Fruit fly (Drosophila melanogaster) whole organism, prepupa: ENCODE measurements around the gene Mocs1.

ENCODE experiments used
- CG10631 ChIP-seq: fragments of 200-800 bp; sonication (Bioruptor generic); optimal IDR thresholded peaks from 2 replicates; lab custom pipeline; 2016; ENCODE audit warnings: missing biosample characterization, missing genetic modification characterization
- CG10669 ChIP-seq: fragments of 200-800 bp; sonication (Bioruptor generic); optimal IDR thresholded peaks from 3 replicates; lab custom pipeline; 2018; ENCODE audit warnings: missing biosample characterization, mild to moderate bottlenecking, missing genetic modification characterization, moderate library complexity
- CG11762 ChIP-seq: fragments of 200-800 bp; sonication (Bioruptor generic); optimal IDR thresholded peaks from 3 replicates; lab custom pipeline; 2016; ENCODE audit warnings: missing biosample characterization, missing genetic modification characterization; ENCODE audit not compliant: insufficient read depth
- CG11902 ChIP-seq: fragments of 200-800 bp; sonication (Bioruptor generic); optimal IDR thresholded peaks from 3 replicates; lab custom pipeline; 2016; ENCODE audit warnings: missing biosample characterization, missing genetic modification characterization
- CG1621 ChIP-seq: fragments of 200-800 bp; sonication (Bioruptor generic); optimal IDR thresholded peaks from 3 replicates; lab custom pipeline; 2018; ENCODE audit warnings: missing biosample characterization, mild to moderate bottlenecking, missing genetic modification characterization
- CG16779 ChIP-seq: fragments of 200-800 bp; sonication (Bioruptor generic); optimal IDR thresholded peaks from 3 replicates; lab custom pipeline; 2017; ENCODE audit warnings: missing biosample characterization, mild to moderate bottlenecking, missing genetic modification characterization
- CG3032 ChIP-seq: fragments of 200-800 bp; optimal IDR thresholded peaks from 2 replicates; lab custom pipeline; 2019; ENCODE audit warnings: missing biosample characterization, mild to moderate bottlenecking, missing genetic modification characterization, moderate library complexity
- CG31627 ChIP-seq: fragments of 200-800 bp; sonication (Bioruptor generic); optimal IDR thresholded peaks from 3 replicates; lab custom pipeline; 2016; ENCODE audit warnings: missing biosample characterization, missing genetic modification characterization
- CG32006 ChIP-seq: fragments of 200-800 bp; sonication (Bioruptor generic); optimal IDR thresholded peaks from 3 replicates; lab custom pipeline; 2017; ENCODE audit warnings: missing biosample characterization, mild to moderate bottlenecking, missing genetic modification characterization
- CG4318 ChIP-seq: fragments of 200-800 bp; sonication (Bioruptor generic); optimal IDR thresholded peaks from 3 replicates; lab custom pipeline; 2017; ENCODE audit warnings: missing biosample characterization, mild to moderate bottlenecking, missing genetic modification characterization
- CG6163 ChIP-seq: fragments of 200-800 bp; sonication (Bioruptor generic); IDR thresholded peaks from 3 replicates; pipeline ENCODE4 v1.3.6; 2022; ENCODE audit warnings: missing biosample characterization, missing genetic modification characterization
- CG6276 ChIP-seq: fragments of 200-800 bp; sonication (Bioruptor generic); optimal IDR thresholded peaks from 2 replicates; lab custom pipeline; 2017; ENCODE audit warnings: missing biosample characterization, mild to moderate bottlenecking, missing genetic modification characterization
- CG6792 ChIP-seq: fragments of 200-800 bp; sonication (Bioruptor generic); optimal IDR thresholded peaks from 3 replicates; lab custom pipeline; 2016; ENCODE audit warnings: missing biosample characterization, missing genetic modification characterization
- CG6808 ChIP-seq: fragments of 200-800 bp; sonication (Bioruptor generic); optimal IDR thresholded peaks from 3 replicates; lab custom pipeline; 2017; ENCODE audit warnings: missing biosample characterization, missing genetic modification characterization, mild to moderate bottlenecking, moderate library complexity, missing genetic modification reagents
- CG6854 ChIP-seq: fragments of 200-800 bp; sonication (Bioruptor generic); optimal IDR thresholded peaks from 2 replicates; lab custom pipeline; 2017; ENCODE audit warnings: missing biosample characterization, mild to moderate bottlenecking, missing genetic modification characterization
- CG7368 ChIP-seq: fragments of 200-800 bp; sonication (Bioruptor generic); optimal IDR thresholded peaks from 3 replicates; lab custom pipeline; 2016; ENCODE audit warnings: missing biosample characterization, missing genetic modification characterization
- CG8319 ChIP-seq: fragments of 200-800 bp; sonication (Bioruptor generic); optimal IDR thresholded peaks from 3 replicates; lab custom pipeline; 2016; ENCODE audit warnings: missing biosample characterization, missing genetic modification characterization
- CG9139 ChIP-seq: fragments of 200-800 bp; sonication (Bioruptor generic); optimal IDR thresholded peaks from 3 replicates; lab custom pipeline; 2017; ENCODE audit warnings: missing biosample characterization, mild to moderate bottlenecking, missing genetic modification characterization
- Eip93F ChIP-seq: fragments of 200-800 bp; sonication (Bioruptor generic); optimal IDR thresholded peaks from 2 replicates; lab custom pipeline; 2016; ENCODE audit warnings: missing biosample characterization, mild to moderate bottlenecking, missing genetic modification characterization
- Ets21C ChIP-seq: fragments of 200-800 bp; sonication (Bioruptor generic); optimal IDR thresholded peaks from 3 replicates; lab custom pipeline; 2016; ENCODE audit warnings: missing biosample characterization, missing genetic modification characterization
- Gug ChIP-seq: fragments of 200-800 bp; sonication (Bioruptor generic); IDR thresholded peaks from 2 replicates; pipeline ENCODE4 v1.3.6; 2022; ENCODE audit warnings: missing biosample characterization, missing genetic modification characterization
- Hr38 ChIP-seq: sonication (Bioruptor generic); optimal IDR thresholded peaks from 2 replicates; lab custom pipeline; 2016; ENCODE audit warnings: missing biosample characterization, missing genetic modification characterization
- Lpt ChIP-seq: fragments of 200-800 bp; sonication (Bioruptor generic); optimal IDR thresholded peaks from 3 replicates; lab custom pipeline; 2016; ENCODE audit warnings: missing biosample characterization, missing genetic modification characterization
- Met ChIP-seq: fragments of 200-800 bp; sonication (Bioruptor generic); optimal IDR thresholded peaks from 3 replicates; lab custom pipeline; 2016; ENCODE audit warnings: missing biosample characterization, missing genetic modification characterization
- OdsH ChIP-seq: fragments of 200-800 bp; sonication (Bioruptor generic); optimal IDR thresholded peaks from 3 replicates; lab custom pipeline; 2016; ENCODE audit warnings: missing biosample characterization, missing genetic modification characterization
- Smox ChIP-seq: fragments of 200-800 bp; sonication (Bioruptor generic); optimal IDR thresholded peaks from 3 replicates; lab custom pipeline; 2016; ENCODE audit warnings: missing biosample characterization, missing genetic modification characterization
- Sox102F ChIP-seq: fragments of 200-800 bp; sonication (Bioruptor generic); optimal IDR thresholded peaks from 2 replicates; lab custom pipeline; 2016; ENCODE audit warnings: missing biosample characterization, mild to moderate bottlenecking, missing genetic modification characterization
- Sox14 ChIP-seq: fragments of 200-800 bp; sonication (Bioruptor generic); optimal IDR thresholded peaks from 3 replicates; lab custom pipeline; 2016; ENCODE audit warnings: missing biosample characterization, missing genetic modification characterization
- achi ChIP-seq: fragments of 200-800 bp; sonication (Bioruptor generic); optimal IDR thresholded peaks from 3 replicates; lab custom pipeline; 2016; ENCODE audit warnings: missing biosample characterization, missing genetic modification characterization
- acj6 ChIP-seq: fragments of 200-800 bp; sonication (Bioruptor generic); optimal IDR thresholded peaks from 3 replicates; lab custom pipeline; 2016; ENCODE audit warnings: missing biosample characterization, missing genetic modification characterization
- cyc ChIP-seq: fragments of 200-800 bp; sonication (Bioruptor generic); optimal IDR thresholded peaks from 3 replicates; lab custom pipeline; 2016; ENCODE audit warnings: missing biosample characterization, missing genetic modification characterization
- dac ChIP-seq: fragments of 200-800 bp; sonication (Bioruptor generic); optimal IDR thresholded peaks from 2 replicates; lab custom pipeline; 2017; ENCODE audit warnings: missing biosample characterization, mild to moderate bottlenecking, missing genetic modification characterization
- dsx ChIP-seq: fragments of 200-800 bp; optimal IDR thresholded peaks from 3 replicates; lab custom pipeline; 2019; ENCODE audit warnings: missing biosample characterization, mild to moderate bottlenecking, missing genetic modification characterization, moderate library complexity; ENCODE audit not compliant: poor library complexity, severe bottlenecking
- eg ChIP-seq: fragments of 200-800 bp; sonication (Bioruptor generic); IDR thresholded peaks from 3 replicates; pipeline ENCODE4 v1.3.6; 2022; ENCODE audit warnings: missing biosample characterization, missing genetic modification characterization
- esn ChIP-seq: fragments of 200-800 bp; sonication (Bioruptor generic); optimal IDR thresholded peaks from 2 replicates; lab custom pipeline; 2016; ENCODE audit warnings: missing biosample characterization, mild to moderate bottlenecking, missing genetic modification characterization, moderate library complexity
- fd59A ChIP-seq: fragments of 200-800 bp; sonication (Bioruptor generic); optimal IDR thresholded peaks from 2 replicates; lab custom pipeline; 2017; ENCODE audit warnings: missing biosample characterization, mild to moderate bottlenecking, missing genetic modification characterization, missing genetic modification reagents
- fd85E ChIP-seq: fragments of 200-800 bp; sonication (Bioruptor generic); optimal IDR thresholded peaks from 3 replicates; lab custom pipeline; 2016; ENCODE audit warnings: missing biosample characterization, missing genetic modification characterization
- fkh ChIP-seq: fragments of 200-800 bp; sonication (Bioruptor generic); optimal IDR thresholded peaks from 3 replicates; lab custom pipeline; 2017; ENCODE audit warnings: missing biosample characterization, mild to moderate bottlenecking, missing genetic modification characterization, moderate library complexity
- lz ChIP-seq: fragments of 200-800 bp; sonication (Bioruptor generic); optimal IDR thresholded peaks from 3 replicates; lab custom pipeline; 2016; ENCODE audit warnings: missing biosample characterization, missing genetic modification characterization
- pdm3 ChIP-seq: fragments of 200-800 bp; sonication (Bioruptor generic); optimal IDR thresholded peaks from 3 replicates; lab custom pipeline; 2016; ENCODE audit warnings: missing biosample characterization, missing genetic modification characterization
- salr ChIP-seq, 2 experiments: fragments of 200-800 bp; sonication (Bioruptor generic); optimal IDR thresholded peaks; 3 replicates each; lab custom pipeline; 2016 to 2018; ENCODE audit warnings: missing biosample characterization in 2 of 2, missing genetic modification characterization in 2 of 2, mild to moderate bottlenecking in 1 of 2
- spab ChIP-seq: fragments of 200-800 bp; sonication (Bioruptor generic); optimal IDR thresholded peaks from 2 replicates; lab custom pipeline; 2017; ENCODE audit warnings: missing biosample characterization, mild to moderate bottlenecking, missing genetic modification characterization, missing genetic modification reagents
- svp ChIP-seq: fragments of 200-800 bp; sonication (Bioruptor generic); peaks from one replicate; lab custom pipeline; 2016; ENCODE audit warnings: missing biosample characterization, missing genetic modification characterization
- topi ChIP-seq: fragments of 200-800 bp; sonication (Bioruptor generic); optimal IDR thresholded peaks from 3 replicates; lab custom pipeline; 2016; ENCODE audit warnings: missing biosample characterization, missing genetic modification characterization

Gene Mocs1

dm6 chr3L:11084557-11085231 lies 14.4 kb downstream of the Mocs1 start (continued):
- TF ChIP-seq OdsH (GFP tag; lab: Kevin White, UChicago) = peak; percentile 98
- peak; percentile 93 for TF ChIP-seq CG6808
- TF ChIP-seq Ets21C = peak; percentile 79
- peak; percentile 98 for TF ChIP-seq CG10631 (GFP tag; lab: Kevin White, UChicago)
- peak; percentile 97 for TF ChIP-seq acj6 (GFP tag; lab: Kevin White, UChicago)
- no peak for TF ChIP-seq Smox (GFP tag; lab: Kevin White, UChicago)
- TF ChIP-seq CG6854 (GFP tag; lab: Kevin White, UChicago) = peak; percentile 66
- TF ChIP-seq CG31627 = peak; percentile 87
- peak; percentile 98 for TF ChIP-seq Sox14 (GFP tag; lab: Kevin White, UChicago)
- TF ChIP-seq fd59A (GFP tag; lab: Kevin White, UChicago) = peak; percentile 96
- TF ChIP-seq pdm3 (GFP tag; lab: Kevin White, UChicago) = peak; percentile 98
- peak; percentile 93 for TF ChIP-seq CG1621
- TF ChIP-seq, all 60 proteins: peak for 55

- TF ChIP-seq CG6163 (GFP tag; lab: Robert Waterston, UW) = no peak
- peak; percentile 84 for TF ChIP-seq fkh
- TF ChIP-seq lz (GFP tag; lab: Kevin White, UChicago) = no peak
Observed at dm6 chr3L:11085810-11086209, 15.5 kb downstream of the Mocs1 start.

- TF ChIP-seq CG6808 (no peak), pdm3 (GFP tag; lab: Kevin White, UChicago) (peak; percentile 73), Sox102F (GFP tag; lab: Kevin White, UChicago) (peak; percentile 76), CG9139 (GFP tag; lab: Kevin White, UChicago) (no peak), fkh (peak; percentile 92), achi (peak; percentile 77), Sox14 (GFP tag; lab: Kevin White, UChicago) (peak; percentile 69), dac (GFP tag; lab: Kevin White, UChicago) (peak; percentile 53), topi (GFP tag; lab: Kevin White, UChicago) (peak; percentile 75), CG6854 (GFP tag; lab: Kevin White, UChicago) (no peak), Eip93F (no peak), esn (peak; percentile 81), spab (GFP tag; lab: Kevin White, UChicago) (peak; percentile 15), fd59A (GFP tag; lab: Kevin White, UChicago) (no peak), CG11902 (no peak), dsx (GFP tag; lab: Kevin White, UChicago) (no peak), svp (GFP tag; lab: Kevin White, UChicago) (peak; percentile 88), CG31627 (peak; percentile 54), eg (GFP tag; lab: Robert Waterston, UW) (peak; percentile 67), CG6792 (peak; percentile 50), CG6163 (GFP tag; lab: Robert Waterston, UW) (peak; percentile 65; the same call in 1 of the 3 replicates), CG7368 (GFP tag; lab: Kevin White, UChicago) (peak; percentile 12), Hr38 (GFP tag; lab: Kevin White, UChicago) (no peak), Lpt (peak; percentile 71), CG6276 (GFP tag; lab: Kevin White, UChicago) (peak; percentile 74), CG3032 (tag; lab: Kevin White, UChicago) (peak; percentile 11), CG11762 (peak; percentile 50), cyc (GFP tag; lab: Kevin White, UChicago) (peak; percentile 42), Met (GFP tag; lab: Kevin White, UChicago) (peak; percentile 78), CG16779 (tag; lab: Kevin White, UChicago) (peak; percentile 3), CG8319 (no peak), OdsH (GFP tag; lab: Kevin White, UChicago) (peak; percentile 77), Gug (GFP tag; lab: Robert Waterston, UW) (peak; percentile 58), lz (GFP tag; lab: Kevin White, UChicago) (peak; percentile 60), CG1621 (no peak), fd85E (GFP tag; lab: Kevin White, UChicago) (no peak), CG32006 (GFP tag; lab: Kevin White, UChicago) (peak; percentile 90), CG10669 (GFP tag; lab: Kevin White, UChicago) (peak; percentile 32), salr (GFP tag; optimal IDR thresholded peaks at IDR 0.05; lab: Kevin White, UChicago) (peak in 1 of 2 experiments; percentile 85), CG4318 (GFP tag; lab: Kevin White, UChicago) (peak; percentile 77)
Observed at dm6 chr3L:11089805-11090440, 19.6 kb downstream of the Mocs1 start.
